Worm (Caenorhabditis elegans) whole organism, late embryonic: Measurements from ENCODE around the gene F55A11.8.

Source experiments
- ceh-2 ChIP-seq: sonication (generic microtip); optimal IDR thresholded peaks from 2 replicates; lab custom pipeline; 2016; ENCODE audit warnings: missing genotype, missing genetic modification characterization, missing compliant biosample characterization
- dve-1 ChIP-seq: sonication (generic microtip); optimal IDR thresholded peaks from 2 replicates; lab custom pipeline; 2017; ENCODE audit warnings: antibody characterized with exemption, mild to moderate bottlenecking, missing genetic modification characterization, missing compliant biosample characterization
- fax-1 ChIP-seq: sonication (generic microtip); optimal IDR thresholded peaks from 2 replicates; lab custom pipeline; 2016; ENCODE audit warnings: missing genotype, missing genetic modification characterization, missing compliant biosample characterization
- fkh-10 ChIP-seq: fragments of 150-350 bp; optimal IDR thresholded peaks from 2 replicates; lab custom pipeline; 2014; ENCODE audit warnings: missing biosample characterization, missing genetic modification reagents, missing genetic modification characterization
- gmeb-2 ChIP-seq: sonication (generic microtip); optimal IDR thresholded peaks from 2 replicates; lab custom pipeline; 2016; ENCODE audit warnings: missing genetic modification characterization, inconsistent platforms, missing compliant biosample characterization
- lin-11 ChIP-seq: fragments of 200-800 bp; sonication (Bioruptor generic); optimal IDR thresholded peaks from 2 replicates; lab custom pipeline; 2018; ENCODE audit warnings: mild to moderate bottlenecking, missing genetic modification characterization, missing compliant biosample characterization
- pqm-1 ChIP-seq: sonication (generic microtip); optimal IDR thresholded peaks from 2 replicates; lab custom pipeline; 2016; ENCODE audit warnings: missing genetic modification characterization, missing compliant biosample characterization
- pros-1 ChIP-seq: fragments of 150-350 bp; optimal IDR thresholded peaks from 2 replicates; lab custom pipeline; 2014; ENCODE audit warnings: missing biosample characterization, missing genetic modification reagents, missing genetic modification characterization
- unc-3 ChIP-seq, 2 experiments: fragments of 200-800 bp in 1 of 2; sonication (Bioruptor generic) in 1 of 2; sonication (generic microtip) in 1 of 2; conservative IDR thresholded peaks in 1 of 2; optimal IDR thresholded peaks in 1 of 2; 2 replicates each; pipeline versions ENCODE4 v1.3.6 to Lab custom; 2016 to 2022; ENCODE audit warnings: missing compliant biosample characterization in 2 of 2, missing genetic modification characterization in 2 of 2, missing genetic modification reagents in 1 of 2

DNA sequence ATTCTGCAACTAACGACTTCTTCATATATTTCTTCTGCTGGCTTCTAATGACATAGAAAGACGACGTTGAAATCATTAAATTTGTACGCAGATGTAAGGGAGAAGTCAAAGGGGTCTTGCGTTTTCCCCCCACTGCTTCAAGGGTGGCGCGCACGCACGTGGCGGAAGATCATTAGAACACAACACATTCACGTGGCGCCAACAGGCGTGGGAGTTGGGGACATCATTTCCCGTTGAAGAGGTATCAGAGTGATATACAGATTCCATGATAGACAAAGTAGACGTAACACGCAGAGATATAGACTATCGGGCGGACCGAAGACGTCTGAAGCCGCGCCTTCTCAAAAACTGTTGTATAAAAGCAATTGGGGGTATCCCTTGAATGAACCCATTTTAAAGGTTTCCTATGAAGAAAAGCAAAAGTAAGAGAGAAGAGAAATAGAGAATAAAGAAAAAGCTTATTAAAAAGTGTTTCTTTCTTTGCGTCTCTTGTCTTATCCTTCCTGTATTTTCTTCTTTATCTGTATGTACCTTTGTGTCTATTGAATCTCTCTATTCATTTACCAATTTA is 11.3 kb downstream of the F55A11.8 start:
- TF ChIP-seq pros-1 (tag; lab: Kevin White, UChicago): no peak
- TF ChIP-seq fkh-10 (GFP tag; lab: Kevin White, UChicago): no peak
- TF ChIP-seq gmeb-2 (tag; lab: Kevin White, UChicago): no peak
- no peak for TF ChIP-seq fax-1 (tag; lab: Kevin White, UChicago)
- no peak for TF ChIP-seq ceh-2 (tag; lab: Kevin White, UChicago)
- TF ChIP-seq unc-3 (GFP tag; conservative IDR thresholded peaks at IDR 0.05; lab: Robert Waterston, UW): no peak
- TF ChIP-seq unc-3 (tag; optimal IDR thresholded peaks at IDR 0.05; lab: Kevin White, UChicago): no peak
- TF ChIP-seq lin-11 (tag; lab: Kevin White, UChicago): no peak
- TF ChIP-seq pqm-1 (tag; lab: Kevin White, UChicago): no peak
- no peak for TF ChIP-seq dve-1
